Fruit fly (Drosophila melanogaster): ENCODE measurements around the gene gcm.

DNA sequence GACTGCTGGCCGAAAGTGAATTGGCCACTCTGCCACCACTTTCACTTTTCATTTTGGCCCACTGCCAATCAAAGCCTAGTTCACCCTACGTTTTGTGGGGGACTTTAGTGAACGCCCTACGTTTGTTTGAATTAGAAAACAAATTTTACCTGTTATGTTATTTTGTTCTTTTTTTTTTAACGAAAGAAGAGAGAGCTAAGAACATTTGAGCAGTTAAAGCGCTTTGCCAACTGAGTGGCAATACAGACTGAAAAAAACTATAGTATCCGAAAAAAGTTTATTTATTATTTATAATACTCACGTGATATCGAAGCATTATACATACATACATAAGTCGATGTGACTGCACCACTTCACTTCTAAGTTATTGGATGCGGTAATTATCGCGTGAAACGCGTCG lies 36.4 kb upstream of the gcm start:
- TF ChIP-seq psq (optimal IDR thresholded peaks at IDR 0.05) = no peak
- no peak for TF ChIP-seq CG8478 (optimal IDR thresholded peaks at IDR 0.05)
- TF ChIP-seq EcR (GFP tag; optimal IDR thresholded peaks at IDR 0.05) = no peak

Measured in whole organism.